Fruit fly (Drosophila melanogaster): ENCODE measurements around the gene bon.
A peak's percentile ranks its signal among the peaks of the same experiment; 100 is the strongest.

DNA sequence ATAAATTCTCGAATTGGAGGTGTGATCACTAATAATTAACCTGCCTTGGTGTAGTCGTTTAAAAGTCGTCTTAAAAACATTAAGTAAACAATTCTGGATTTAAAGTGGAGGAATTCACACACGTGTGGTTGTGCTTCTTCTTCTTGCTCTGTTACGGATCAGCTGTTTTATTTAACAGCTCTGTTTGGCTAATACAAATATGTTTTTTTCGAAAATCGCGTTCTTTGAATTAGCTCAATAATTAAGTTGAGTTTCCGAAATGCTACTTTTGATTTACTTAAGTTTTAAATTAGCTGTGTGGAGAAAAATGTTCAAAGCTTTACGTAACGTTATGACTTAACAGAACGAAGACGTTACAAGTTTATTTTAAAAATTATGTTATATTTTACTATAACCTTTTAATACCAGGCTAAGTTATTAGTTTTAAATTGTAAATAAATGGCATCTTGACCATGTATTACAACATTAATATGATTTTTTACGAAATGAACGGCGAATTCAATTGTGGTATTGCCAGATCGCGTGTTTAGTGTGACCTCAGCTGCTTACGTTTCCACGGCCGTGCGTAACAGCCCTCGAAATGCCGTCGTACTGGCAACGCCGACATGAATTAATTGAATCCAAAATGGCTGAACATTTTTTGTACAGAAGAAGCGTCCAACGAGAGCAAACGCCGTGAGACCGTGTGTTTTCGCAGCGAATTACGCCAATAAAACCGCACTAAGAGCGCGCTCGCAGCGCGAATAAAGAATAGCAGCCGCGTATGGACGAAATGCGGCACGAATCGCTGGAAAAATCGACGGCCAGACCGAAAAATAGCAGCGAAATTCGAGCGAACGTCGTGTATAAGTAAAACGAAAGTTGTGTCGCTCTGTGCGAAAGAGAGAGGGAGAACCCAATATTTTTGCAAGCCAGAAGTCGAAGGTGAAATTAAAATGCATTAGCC, at the start of gene bon, which contains the start of gene Pus1:
- TF ChIP-seq cyc (GFP tag; optimal IDR thresholded peaks at IDR 0.05): peak; percentile 27
- peak; percentile 58 for TF ChIP-seq CG1621 (tag; optimal IDR thresholded peaks at IDR 0.05)
- TF ChIP-seq dsx (GFP tag; optimal IDR thresholded peaks at IDR 0.05; ENCODE audit: poor library complexity, severe bottlenecking): no peak
- peak; percentile 53 for TF ChIP-seq lz (GFP tag; optimal IDR thresholded peaks at IDR 0.05)
- no peak for TF ChIP-seq Lpt (GFP tag; optimal IDR thresholded peaks at IDR 0.05)
- TF ChIP-seq Eip75B (GFP tag; optimal IDR thresholded peaks at IDR 0.05): peak; percentile 1
- no peak for TF ChIP-seq CG6276 (GFP tag; optimal IDR thresholded peaks at IDR 0.05)

Measured in whole organism, prepupa.